Worm (Caenorhabditis elegans): Measurements from ENCODE around the gene spe-51.

DNA sequence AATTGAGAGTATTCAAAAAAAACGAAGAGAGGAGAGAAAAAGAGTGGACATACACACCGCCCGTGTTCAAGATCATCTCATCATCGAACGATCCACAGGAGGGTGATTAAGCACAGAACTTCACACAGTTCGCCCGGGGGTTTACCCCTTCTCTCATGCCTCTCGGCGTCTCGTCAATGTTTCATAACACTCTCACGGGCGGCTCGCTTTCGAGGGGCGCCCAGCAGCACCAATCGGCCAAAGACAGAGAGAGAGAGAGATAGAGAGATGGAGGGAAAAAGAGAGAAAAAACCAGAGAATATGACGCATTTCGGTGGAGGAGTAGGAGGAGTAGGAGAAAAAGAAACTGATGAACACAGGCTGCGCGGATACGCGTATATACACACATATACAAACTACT is 12.6 kb downstream of the spe-51 start:
- TF ChIP-seq ceh-16 (tag; optimal IDR thresholded peaks at IDR 0.05) (no peak), hmg-11 (tag; optimal IDR thresholded peaks at IDR 0.05) (peak; percentile 7), ceh-9 (tag; optimal IDR thresholded peaks at IDR 0.05) (no peak)
